Fruit fly (Drosophila melanogaster) whole organism, pupa: ENCODE results near the gene ru.

ENCODE experiments used
- CG10348 ChIP-seq: fragments of 200-800 bp; sonication (Bioruptor generic); IDR thresholded peaks from 2 replicates; pipeline ENCODE4 v1.3.6; 2022; ENCODE audit warnings: missing biosample characterization, missing genetic modification characterization
- CG12605 ChIP-seq: fragments of 200-800 bp; sonication (Bioruptor generic); IDR thresholded peaks from 2 replicates; pipeline ENCODE4 v1.3.6; 2022; ENCODE audit warnings: missing biosample characterization, missing genetic modification characterization
- CG13204 ChIP-seq: fragments of 200-800 bp; sonication (Bioruptor generic); optimal IDR thresholded peaks from 2 replicates; lab custom pipeline; 2018; ENCODE audit warnings: missing biosample characterization, mild to moderate bottlenecking, missing genetic modification characterization, moderate library complexity
- CG34367 ChIP-seq: fragments of 200-800 bp; sonication (Bioruptor generic); optimal IDR thresholded peaks from 2 replicates; lab custom pipeline; 2018; ENCODE audit warnings: missing biosample characterization, mild to moderate bottlenecking, missing genetic modification characterization
- CG4496 ChIP-seq: fragments of 200-800 bp; sonication (Bioruptor generic); IDR thresholded peaks from 3 replicates; pipeline ENCODE4 v1.3.6; 2022; ENCODE audit warnings: missing biosample characterization, missing genetic modification characterization
- CG9948 ChIP-seq: fragments of 200-800 bp; sonication (Bioruptor generic); optimal IDR thresholded peaks from 2 replicates; lab custom pipeline; 2018; ENCODE audit warnings: missing biosample characterization, mild to moderate bottlenecking, missing genetic modification characterization, moderate library complexity
- EcR ChIP-seq: fragments of 200-800 bp; sonication (Bioruptor generic); optimal IDR thresholded peaks from 3 replicates; lab custom pipeline; 2019; ENCODE audit warnings: missing biosample characterization, missing genetic modification characterization, mild to moderate bottlenecking, moderate library complexity, missing genetic modification reagents
- Pif1B ChIP-seq: fragments of 200-800 bp; sonication (Bioruptor generic); optimal IDR thresholded peaks from 3 replicates; lab custom pipeline; 2016; ENCODE audit warnings: missing biosample characterization, missing genetic modification characterization
- fd96Ca ChIP-seq: fragments of 200-800 bp; sonication (Bioruptor generic); IDR thresholded peaks from 3 replicates; pipeline ENCODE4 v1.3.6; 2022; ENCODE audit warnings: missing biosample characterization, missing genetic modification characterization
- gl ChIP-seq: fragments of 200-800 bp; sonication (Bioruptor generic); optimal IDR thresholded peaks from 2 replicates; lab custom pipeline; 2018; ENCODE audit warnings: missing biosample characterization, mild to moderate bottlenecking, missing genetic modification characterization
- rn ChIP-seq: fragments of 200-800 bp; sonication (Bioruptor generic); IDR thresholded peaks from 2 replicates; pipeline ENCODE4 v1.3.6; 2022; ENCODE audit warnings: missing biosample characterization, missing genetic modification characterization

dm6 chr3L:1417898-1418297 lies 47.5 kb downstream of the ru start:
- TF ChIP-seq CG10348 (GFP tag; lab: Robert Waterston, UW) (no peak), Pif1B (GFP tag; lab: Kevin White, UChicago) (no peak), rn (GFP tag; lab: Robert Waterston, UW) (no peak), EcR (GFP tag; lab: Kevin White, UChicago) (no peak), CG34367 (tag; lab: Kevin White, UChicago) (no peak), CG12605 (no peak), fd96Ca (GFP tag; lab: Robert Waterston, UW) (no peak), gl (tag; lab: Kevin White, UChicago) (no peak), CG4496 (no peak), CG9948 (tag; lab: Kevin White, UChicago) (no peak), CG13204 (GFP tag; lab: Kevin White, UChicago) (no peak)
